Worm (Caenorhabditis elegans): ENCODE data around the gene athp-2.

DNA sequence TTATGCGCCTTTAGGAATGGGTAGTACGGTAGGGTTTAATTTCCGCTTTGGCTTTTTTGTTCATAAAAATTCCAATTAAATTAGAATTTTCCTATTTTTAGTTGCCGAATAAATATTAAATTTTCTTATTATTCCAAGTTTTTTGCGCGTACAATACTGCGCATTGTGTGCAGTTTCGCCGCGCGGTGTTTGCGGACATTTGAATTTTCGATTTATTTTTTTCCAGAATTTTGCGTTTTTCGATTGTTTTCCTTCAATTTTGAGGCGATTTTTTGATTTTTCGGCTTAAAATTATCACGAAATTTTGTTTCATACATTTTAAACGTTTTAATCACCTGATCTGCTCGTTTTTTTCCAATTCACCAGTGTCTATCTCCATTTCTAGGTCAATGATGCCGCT is 17.1 kb upstream of the athp-2 start, which contains the start of gene H20J04.6:
- TF ChIP-seq lin-11 (tag; optimal IDR thresholded peaks at IDR 0.05) (no peak), npax-4 (tag; optimal IDR thresholded peaks at IDR 0.05) (no peak), F13H6.1 (tag; optimal IDR thresholded peaks at IDR 0.05) (no peak), elt-2 (tag; optimal IDR thresholded peaks at IDR 0.05) (no peak), pqm-1 (tag; optimal IDR thresholded peaks at IDR 0.05) (no peak), Y22D7AL.16 (tag; optimal IDR thresholded peaks at IDR 0.05) (no peak), C08G9.2 (tag; optimal IDR thresholded peaks at IDR 0.05) (no peak), sox-4 (tag; optimal IDR thresholded peaks at IDR 0.05) (no peak), tbx-2 (tag; optimal IDR thresholded peaks at IDR 0.05) (no peak), sdc-2 (tag; optimal IDR thresholded peaks at IDR 0.05) (no peak), K09A11.1 (tag; optimal IDR thresholded peaks at IDR 0.05; ENCODE audit: insufficient read depth) (no peak)

Measured in whole organism, late embryonic.